Worm (Caenorhabditis elegans): ENCODE data around the gene srj-24.

srj-24 gene

ce11 chrV:722889-723288 is 15.8 kb downstream of the srj-24 start:
- no peak for TF ChIP-seq aly-2 (tag; optimal IDR thresholded peaks at IDR 0.05)
- no peak for TF ChIP-seq nhr-21 (tag; optimal IDR thresholded peaks at IDR 0.05)
- no peak for TF ChIP-seq mdl-1 (tag; optimal IDR thresholded peaks at IDR 0.05)
- TF ChIP-seq dmd-4 (tag; optimal IDR thresholded peaks at IDR 0.05) = no peak
- TF ChIP-seq lin-13 (GFP tag; optimal IDR thresholded peaks at IDR 0.05) = no peak
- no peak for TF ChIP-seq blmp-1 (tag; optimal IDR thresholded peaks at IDR 0.05; ENCODE audit: insufficient read depth)
- TF ChIP-seq Y55F3AM.14 (GFP tag; optimal IDR thresholded peaks at IDR 0.05) = no peak

- TF ChIP-seq nhr-77 (tag; optimal IDR thresholded peaks at IDR 0.05) (no peak), mab-5 (tag; optimal IDR thresholded peaks at IDR 0.05) (no peak), skn-1 (tag; optimal IDR thresholded peaks at IDR 0.05) (no peak), nhr-21 (tag; optimal IDR thresholded peaks at IDR 0.05) (no peak), C34F6.9 (tag; optimal IDR thresholded peaks at IDR 0.05) (no peak), snpc-4 (tag; optimal IDR thresholded peaks at IDR 0.05) (no peak), elt-3 (tag; optimal IDR thresholded peaks at IDR 0.05) (no peak), Y55F3AM.14 (GFP tag; optimal IDR thresholded peaks at IDR 0.05) (no peak), lin-13 (GFP tag; optimal IDR thresholded peaks at IDR 0.05) (no peak), alr-1 (tag; optimal IDR thresholded peaks at IDR 0.05) (no peak), sma-9 (GFP tag; optimal IDR thresholded peaks at IDR 0.05) (no peak), sma-9 (tag; optimal IDR thresholded peaks at IDR 0.05) (no peak), elt-1 (tag; optimal IDR thresholded peaks at IDR 0.05) (no peak), R02D3.7 (tag; optimal IDR thresholded peaks at IDR 0.05) (no peak), dmd-4 (tag; optimal IDR thresholded peaks at IDR 0.05) (no peak), nhr-10 (tag; optimal IDR thresholded peaks at IDR 0.05) (no peak), unc-62 (GFP tag; optimal IDR thresholded peaks at IDR 0.05) (no peak), unc-55 (GFP tag; optimal IDR thresholded peaks at IDR 0.05) (no peak), aly-2 (tag; optimal IDR thresholded peaks at IDR 0.05) (no peak), gmeb-1 (tag; optimal IDR thresholded peaks at IDR 0.05) (no peak), ceh-16 (tag; optimal IDR thresholded peaks at IDR 0.05) (no peak)
Observed at ce11 chrV:719731-720130, 18.9 kb downstream of the srj-24 start, which contains the start of gene srbc-40. TSS of gene srbc-40 (minus strand) at chrV:719831.

- TF ChIP-seq crh-2 (tag; optimal IDR thresholded peaks at IDR 0.05) (no peak), unc-62 (GFP tag; optimal IDR thresholded peaks at IDR 0.05) (no peak), sem-4 (tag; optimal IDR thresholded peaks at IDR 0.05) (no peak), skn-1 (tag; optimal IDR thresholded peaks at IDR 0.05) (no peak)
Observed at ce11 chrV:712882-713281, 25.8 kb downstream of the srj-24 start, which contains the start of gene cyp-33C11. TSS of gene cyp-33C11 (minus strand) at chrV:712982.

- TF ChIP-seq nhr-21 (tag; optimal IDR thresholded peaks at IDR 0.05) (no peak), skn-1 (tag; optimal IDR thresholded peaks at IDR 0.05) (no peak), ztf-4 (tag; optimal IDR thresholded peaks at IDR 0.05) (no peak), unc-55 (GFP tag; optimal IDR thresholded peaks at IDR 0.05) (no peak), ceh-82 (tag; optimal IDR thresholded peaks at IDR 0.05) (no peak), unc-62 (GFP tag; optimal IDR thresholded peaks at IDR 0.05) (no peak), ztf-11 (tag; optimal IDR thresholded peaks at IDR 0.05) (no peak), R02D3.7 (tag; optimal IDR thresholded peaks at IDR 0.05) (no peak), sem-4 (tag; optimal IDR thresholded peaks at IDR 0.05) (no peak), lin-39 (tag; optimal IDR thresholded peaks at IDR 0.05) (no peak), sma-3 (GFP tag; optimal IDR thresholded peaks at IDR 0.05) (no peak), snpc-4 (tag; optimal IDR thresholded peaks at IDR 0.05) (no peak), nhr-129 (tag; optimal IDR thresholded peaks at IDR 0.05) (no peak), ztf-1 (GFP tag; conservative IDR thresholded peaks at IDR 0.05) (no peak), nhr-237 (tag; optimal IDR thresholded peaks at IDR 0.05) (no peak)
Observed at ce11 chrV:708808-709207, 29.9 kb downstream of the srj-24 start, which contains the start of gene srbc-39. TSS of gene srbc-39 (plus strand) at chrV:709108.

- TF ChIP-seq snpc-4 (tag; optimal IDR thresholded peaks at IDR 0.05) (no peak), dmd-4 (tag; optimal IDR thresholded peaks at IDR 0.05) (no peak)
Observed at ce11 chrV:706918-707317, 31.8 kb downstream of the srj-24 start, which contains the start of gene srbc-38. TSS of gene srbc-38 (plus strand) at chrV:707218.

- TF ChIP-seq R02D3.7 (tag; optimal IDR thresholded peaks at IDR 0.05) (no peak), lsy-2 (tag; optimal IDR thresholded peaks at IDR 0.05) (no peak), sma-9 (GFP tag; optimal IDR thresholded peaks at IDR 0.05) (no peak), sma-9 (tag; optimal IDR thresholded peaks at IDR 0.05) (no peak), Y55F3AM.14 (GFP tag; optimal IDR thresholded peaks at IDR 0.05) (no peak), sma-3 (GFP tag; optimal IDR thresholded peaks at IDR 0.05) (no peak), ztf-1 (GFP tag; conservative IDR thresholded peaks at IDR 0.05) (no peak), sem-4 (tag; optimal IDR thresholded peaks at IDR 0.05) (no peak), C34F6.9 (tag; optimal IDR thresholded peaks at IDR 0.05) (no peak), nhr-10 (tag; optimal IDR thresholded peaks at IDR 0.05) (no peak), ztf-11 (tag; optimal IDR thresholded peaks at IDR 0.05) (no peak), lin-39 (tag; optimal IDR thresholded peaks at IDR 0.05) (no peak), aly-2 (tag; optimal IDR thresholded peaks at IDR 0.05) (no peak), ceh-82 (tag; optimal IDR thresholded peaks at IDR 0.05) (no peak), ama-1 (optimal IDR thresholded peaks at IDR 0.05) (no peak), peb-1 (tag; optimal IDR thresholded peaks at IDR 0.05) (no peak), nhr-21 (tag; optimal IDR thresholded peaks at IDR 0.05) (no peak), gmeb-1 (tag; optimal IDR thresholded peaks at IDR 0.05) (no peak)
Observed at ce11 chrV:702260-702659, 36.4 kb downstream of the srj-24 start, which contains the start of gene srbc-37. TSS of gene srbc-37 (plus strand) at chrV:702560.
